Worm (Caenorhabditis elegans) whole organism, L3 larva: Measurements from ENCODE around the gene npp-20.

Source experiments
- ZK546.5 ChIP-seq: sonication (generic microtip); optimal IDR thresholded peaks from 2 replicates; lab custom pipeline; 2017; ENCODE audit warnings: missing biosample characterization, missing genetic modification characterization
- aly-2 ChIP-seq: fragments of 150-350 bp; optimal IDR thresholded peaks from 2 replicates; lab custom pipeline; 2014; ENCODE audit warnings: missing biosample characterization, missing genetic modification characterization
- ceh-16 ChIP-seq: sonication (generic microtip); optimal IDR thresholded peaks from 2 replicates; lab custom pipeline; 2017; ENCODE audit warnings: missing biosample characterization, missing genetic modification characterization
- ceh-28 ChIP-seq: fragments of 150-350 bp; optimal IDR thresholded peaks from 2 replicates; lab custom pipeline; 2014; ENCODE audit warnings: missing biosample characterization, missing genetic modification reagents, missing genetic modification characterization
- ceh-82 ChIP-seq: fragments of 150-350 bp; optimal IDR thresholded peaks from 2 replicates; lab custom pipeline; 2014; ENCODE audit warnings: missing biosample characterization, missing genetic modification characterization
- ceh-9 ChIP-seq: sonication (generic microtip); optimal IDR thresholded peaks from 2 replicates; lab custom pipeline; 2018; ENCODE audit warnings: missing biosample characterization, missing genetic modification characterization
- daf-12 ChIP-seq: fragments of 150-350 bp; optimal IDR thresholded peaks from 2 replicates; lab custom pipeline; 2014; ENCODE audit warnings: missing biosample characterization, missing genetic modification reagents, missing genetic modification characterization
- egl-27 ChIP-seq: sonication (generic microtip); optimal IDR thresholded peaks from 4 replicates; lab custom pipeline; 2017; ENCODE audit warnings: missing biosample characterization, missing genetic modification reagents, missing genetic modification characterization
- egl-5 ChIP-seq: fragments of 150-350 bp; optimal IDR thresholded peaks from 2 replicates; lab custom pipeline; 2017; ENCODE audit warnings: missing biosample characterization, missing genetic modification reagents, missing genetic modification characterization, inconsistent platforms
- elt-1 ChIP-seq: fragments of 150-350 bp; optimal IDR thresholded peaks from 2 replicates; lab custom pipeline; 2014; ENCODE audit warnings: missing biosample characterization, missing genetic modification characterization
- elt-2 ChIP-seq: sonication (generic microtip); optimal IDR thresholded peaks from 2 replicates; lab custom pipeline; 2016; ENCODE audit warnings: missing genetic modification reagents, mild to moderate bottlenecking, missing genetic modification characterization, missing compliant biosample characterization
- fkh-10 ChIP-seq: sonication (generic microtip); optimal IDR thresholded peaks from 2 replicates; lab custom pipeline; 2017; ENCODE audit warnings: missing biosample characterization, missing genetic modification reagents, missing genetic modification characterization
- fos-1 ChIP-seq: fragments of 150-350 bp; optimal IDR thresholded peaks from 2 replicates; lab custom pipeline; 2014; ENCODE audit warnings: missing biosample characterization, missing genetic modification characterization
- hmg-11 ChIP-seq: sonication (generic microtip); optimal IDR thresholded peaks from 2 replicates; lab custom pipeline; 2016; ENCODE audit warnings: missing genetic modification characterization, missing compliant biosample characterization
- lin-39 ChIP-seq: fragments of 150-350 bp; optimal IDR thresholded peaks from 2 replicates; lab custom pipeline; 2018; ENCODE audit warnings: missing biosample characterization, missing genetic modification reagents, missing genetic modification characterization
- lsy-12 ChIP-seq: sonication (generic microtip); optimal IDR thresholded peaks from 2 replicates; lab custom pipeline; 2016; ENCODE audit warnings: mild to moderate bottlenecking, missing genetic modification characterization, missing compliant biosample characterization
- mdl-1 ChIP-seq: fragments of 150-350 bp; optimal IDR thresholded peaks from 2 replicates; lab custom pipeline; 2014; ENCODE audit warnings: missing biosample characterization, missing genetic modification characterization
- mml-1 ChIP-seq: fragments of 150-350 bp; sonication (generic microtip); optimal IDR thresholded peaks from 3 replicates; lab custom pipeline; 2014; ENCODE audit warnings: missing biosample characterization, missing genetic modification characterization
- nfya-1 ChIP-seq: sonication (generic microtip); optimal IDR thresholded peaks from 2 replicates; lab custom pipeline; 2017; ENCODE audit warnings: missing genetic modification characterization, mild to moderate bottlenecking, missing compliant biosample characterization, antibody characterized with exemption, moderate library complexity; ENCODE audit not compliant: insufficient read depth
- nhr-11 ChIP-seq: fragments of 150-350 bp; optimal IDR thresholded peaks from 2 replicates; lab custom pipeline; 2014; ENCODE audit warnings: missing biosample characterization, missing genetic modification characterization
- nhr-12 ChIP-seq: fragments of 150-350 bp; optimal IDR thresholded peaks from 2 replicates; lab custom pipeline; 2014; ENCODE audit warnings: missing biosample characterization, missing genetic modification characterization
- nhr-23 ChIP-seq: fragments of 150-350 bp; optimal IDR thresholded peaks from 2 replicates; lab custom pipeline; 2014; ENCODE audit warnings: missing biosample characterization, missing genetic modification reagents, missing genetic modification characterization
- nhr-237 ChIP-seq: fragments of 150-350 bp; optimal IDR thresholded peaks from 2 replicates; lab custom pipeline; 2014; ENCODE audit warnings: missing biosample characterization, missing genetic modification characterization
- nhr-28 ChIP-seq: fragments of 150-350 bp; optimal IDR thresholded peaks from 2 replicates; lab custom pipeline; 2014; ENCODE audit warnings: missing biosample characterization, missing genetic modification characterization
- nhr-67 ChIP-seq: fragments of 150-350 bp; optimal IDR thresholded peaks from 2 replicates; lab custom pipeline; 2014; ENCODE audit warnings: missing biosample characterization, missing genetic modification characterization
- nhr-76 ChIP-seq: fragments of 150-350 bp; sonication (generic microtip); optimal IDR thresholded peaks from 5 replicates; lab custom pipeline; 2014; ENCODE audit warnings: missing biosample characterization, missing genetic modification characterization
- nhr-77 ChIP-seq: fragments of 150-350 bp; optimal IDR thresholded peaks from 2 replicates; lab custom pipeline; 2014; ENCODE audit warnings: missing biosample characterization, missing genetic modification characterization
- pha-4 ChIP-seq: fragments of 150-350 bp; optimal IDR thresholded peaks from 2 replicates; lab custom pipeline; 2014; ENCODE audit warnings: missing biosample characterization, missing genetic modification reagents, missing genetic modification characterization
- sea-2 ChIP-seq: fragments of 150-350 bp; sonication (generic microtip); optimal IDR thresholded peaks from 4 replicates; lab custom pipeline; 2014; ENCODE audit warnings: missing biosample characterization, missing genetic modification reagents, missing genetic modification characterization
- skn-1 ChIP-seq: fragments of 150-350 bp; optimal IDR thresholded peaks from 2 replicates; lab custom pipeline; 2014; ENCODE audit warnings: missing biosample characterization, missing genetic modification characterization
- snpc-4 ChIP-seq: fragments of 150-350 bp; optimal IDR thresholded peaks from 2 replicates; lab custom pipeline; 2014; ENCODE audit warnings: missing biosample characterization, missing genetic modification characterization
- unc-62 ChIP-seq: fragments of 150-350 bp; sonication (generic microtip); optimal IDR thresholded peaks from 4 replicates; lab custom pipeline; 2014; ENCODE audit warnings: missing biosample characterization, missing genetic modification reagents, missing genetic modification characterization
- zag-1 ChIP-seq: fragments of 150-350 bp; optimal IDR thresholded peaks from 2 replicates; lab custom pipeline; 2014; ENCODE audit warnings: missing biosample characterization, missing genetic modification characterization
- ztf-11 ChIP-seq: fragments of 150-350 bp; optimal IDR thresholded peaks from 2 replicates; lab custom pipeline; 2014; ENCODE audit warnings: missing biosample characterization, missing genetic modification characterization
- ztf-4 ChIP-seq: fragments of 150-350 bp; optimal IDR thresholded peaks from 2 replicates; lab custom pipeline; 2014; ENCODE audit warnings: missing biosample characterization, missing genetic modification characterization

Gene npp-20

ce11 chrIV:1523418-1523817, 27.6 kb upstream of the npp-20 start, which contains the start of gene K03H6.1:
K03H6.1 (plus strand) TSS chrIV:1523718.
- no peak for TF ChIP-seq nhr-23
- TF ChIP-seq nhr-67 (tag; lab: Kevin White, UChicago): no peak
- no peak for TF ChIP-seq nhr-28 (tag; lab: Kevin White, UChicago)
- TF ChIP-seq pha-4 (tag; lab: Kevin White, UChicago): no peak
- no peak for TF ChIP-seq nhr-11 (tag; lab: Kevin White, UChicago)
- TF ChIP-seq, all 47 proteins: peak for 0

- no peak for TF ChIP-seq egl-5 (tag; lab: Kevin White, UChicago)
- no peak for TF ChIP-seq mml-1 (tag; lab: Kevin White, UChicago)
- TF ChIP-seq skn-1 (tag; lab: Kevin White, UChicago): no peak
- TF ChIP-seq ceh-16 (tag; lab: Kevin White, UChicago): no peak
- no peak for TF ChIP-seq nhr-12 (tag; lab: Kevin White, UChicago)
- no peak for TF ChIP-seq lsy-12 (tag; lab: Kevin White, UChicago)
- no peak for TF ChIP-seq egl-27 (tag; lab: Kevin White, UChicago)
- TF ChIP-seq unc-62 (GFP tag; lab: Kevin White, UChicago): no peak
- no peak for TF ChIP-seq daf-12
- TF ChIP-seq mdl-1 (tag; lab: Kevin White, UChicago): no peak
- no peak for TF ChIP-seq ceh-9 (tag; lab: Kevin White, UChicago)
- TF ChIP-seq, all 47 proteins: peak for 0
Measured at ce11 chrIV:1522358-1522757, 26.5 kb upstream of the npp-20 start.

ce11 chrIV:1521224-1521623, 25.4 kb upstream of the npp-20 start, which contains the start of gene K03H6.4:
K03H6.4 (minus strand) TSS chrIV:1521324.
- TF ChIP-seq ceh-82 (tag; lab: Kevin White, UChicago) (no peak), elt-2 (tag; lab: Kevin White, UChicago) (no peak), lin-39 (tag; lab: Kevin White, UChicago) (no peak), pha-4 (tag; lab: Kevin White, UChicago) (no peak), nhr-28 (tag; lab: Kevin White, UChicago) (no peak), nhr-67 (tag; lab: Kevin White, UChicago) (no peak), skn-1 (tag; lab: Kevin White, UChicago) (no peak), elt-1 (tag; lab: Kevin White, UChicago) (no peak), nfya-1 (no peak), ztf-4 (tag; lab: Kevin White, UChicago) (no peak), egl-27 (tag; lab: Kevin White, UChicago) (no peak), nhr-237 (tag; lab: Kevin White, UChicago) (no peak), nhr-12 (tag; lab: Kevin White, UChicago) (no peak), lsy-12 (tag; lab: Kevin White, UChicago) (no peak), hmg-11 (tag; lab: Kevin White, UChicago) (no peak), fos-1 (tag; lab: Kevin White, UChicago) (no peak), sea-2 (GFP tag; lab: Kevin White, UChicago) (no peak), nhr-77 (tag; lab: Kevin White, UChicago) (no peak), ceh-28 (tag; lab: Kevin White, UChicago) (no peak), aly-2 (tag; lab: Kevin White, UChicago) (no peak)

ce11 chrIV:1516527-1516926, 20.7 kb upstream of the npp-20 start, which contains the start of gene clec-172:
clec-172 (minus strand) TSS chrIV:1516627.
- TF ChIP-seq elt-2 (tag; lab: Kevin White, UChicago): peak; percentile 38
- no peak for TF ChIP-seq nfya-1
- no peak for TF ChIP-seq sea-2 (GFP tag; lab: Kevin White, UChicago)
- no peak for TF ChIP-seq aly-2 (tag; lab: Kevin White, UChicago)

- TF ChIP-seq fkh-10 (GFP tag; lab: Kevin White, UChicago) (no peak), aly-2 (tag; lab: Kevin White, UChicago) (no peak), snpc-4 (tag; lab: Kevin White, UChicago) (no peak), nhr-76 (tag; lab: Kevin White, UChicago) (no peak), mml-1 (tag; lab: Kevin White, UChicago) (no peak), ceh-82 (tag; lab: Kevin White, UChicago) (no peak), zag-1 (tag; lab: Kevin White, UChicago) (no peak), ZK546.5 (no peak), ztf-11 (tag; lab: Kevin White, UChicago) (no peak), unc-62 (GFP tag; lab: Kevin White, UChicago) (no peak), ztf-4 (tag; lab: Kevin White, UChicago) (no peak), nhr-28 (tag; lab: Kevin White, UChicago) (no peak), nhr-12 (tag; lab: Kevin White, UChicago) (no peak), elt-2 (tag; lab: Kevin White, UChicago) (no peak), skn-1 (tag; lab: Kevin White, UChicago) (no peak), ceh-9 (tag; lab: Kevin White, UChicago) (no peak), egl-27 (tag; lab: Kevin White, UChicago) (no peak), lin-39 (tag; lab: Kevin White, UChicago) (no peak), nhr-23 (no peak), nhr-67 (tag; lab: Kevin White, UChicago) (no peak)
Measured at ce11 chrIV:1515891-1516290, 20.1 kb upstream of the npp-20 start.
